Fruit fly (Drosophila melanogaster) whole organism, wandering third instar larva: ENCODE measurements around the gene dhd.

Experiments used
- Abd-B ChIP-seq: fragments of >200 bp; optimal IDR thresholded peaks from 2 replicates; lab custom pipeline; 2017; ENCODE audit warnings: missing biosample characterization, missing genetic modification characterization
- Jra ChIP-seq: sonication (Bioruptor generic); optimal IDR thresholded peaks from 2 replicates; lab custom pipeline; 2016; ENCODE audit warnings: missing biosample characterization, missing genetic modification characterization
- OdsH ChIP-seq: fragments of 200-800 bp; sonication (Bioruptor generic); optimal IDR thresholded peaks from 2 replicates; lab custom pipeline; 2016; ENCODE audit warnings: missing biosample characterization, mild to moderate bottlenecking, missing genetic modification characterization
- Rel ChIP-seq, 2 experiments: fragments of 200-800 bp; sonication (Bioruptor generic) in 1 of 2; optimal IDR thresholded peaks; 2 replicates in 1 of 2; 3 replicates in 1 of 2; lab custom pipeline; 2016 to 2019; ENCODE audit warnings: mild to moderate bottlenecking in 2 of 2, missing biosample characterization in 2 of 2, missing genetic modification characterization in 2 of 2, moderate library complexity in 1 of 2
- dl ChIP-seq, 2 experiments: fragments of 175-275, 200-275 bp in 1 of 2; fragments of 200-275 bp in 1 of 2; sonication (Bioruptor generic); optimal IDR thresholded peaks; lab custom pipeline; 2018; ENCODE audit warnings: mild to moderate bottlenecking in 2 of 2, missing biosample characterization in 2 of 2, missing genetic modification characterization in 2 of 2, moderate library complexity in 2 of 2; ENCODE audit not compliant: partially characterized antibody in 2 of 2, insufficient read depth in 1 of 2
- dsf ChIP-seq: sonication (Bioruptor generic); optimal IDR thresholded peaks from 2 replicates; lab custom pipeline; 2016; ENCODE audit warnings: missing biosample characterization, missing genetic modification characterization, borderline replicate concordance
- h ChIP-seq: fragments of 200-800 bp; sonication (Bioruptor generic); optimal IDR thresholded peaks from 3 replicates; lab custom pipeline; 2016; ENCODE audit warnings: missing biosample characterization, mild to moderate bottlenecking, missing genetic modification characterization
- lola ChIP-seq: fragments of >200 bp; optimal IDR thresholded peaks from 2 replicates; lab custom pipeline; 2017; ENCODE audit warnings: missing biosample characterization, missing genetic modification characterization
- sv ChIP-seq: fragments of 200-800 bp; sonication (Bioruptor generic); optimal IDR thresholded peaks from 3 replicates; lab custom pipeline; 2016; ENCODE audit warnings: missing biosample characterization, missing genetic modification characterization
- woc ChIP-seq: sonication (Bioruptor generic); optimal IDR thresholded peaks from 2 replicates; lab custom pipeline; 2016; ENCODE audit warnings: missing biosample characterization, mild to moderate bottlenecking, missing genetic modification characterization

- TF ChIP-seq woc (no peak), Rel (GFP tag; optimal IDR thresholded peaks at IDR 0.05; lab: Kevin White, UChicago) (no peak), Rel (tag; optimal IDR thresholded peaks at IDR 0.05; lab: Kevin White, UChicago) (no peak), dsf (GFP tag; lab: Kevin White, UChicago) (no peak), Jra (GFP tag; lab: Kevin White, UChicago) (no peak), h (no peak), sv (GFP tag; lab: Kevin White, UChicago) (no peak), Abd-B (GFP tag; lab: Kevin White, UChicago) (no peak), OdsH (no peak), lola (no peak), dl (GFP tag; optimal IDR thresholded peaks at IDR 0.05; lab: Kevin White, UChicago; ENCODE audit: insufficient read depth in 1 of 2, partially characterized antibody in 2 of 2) (no peak)
These were observed 11.7 kb downstream of the dhd start, which contains the start of gene Mcm3 for dm6 chrX:5323636-5324035.
